Worm (Caenorhabditis elegans) whole organism, L4 larva: ENCODE measurements around the gene ssr-2.

Source experiments
- aha-1 ChIP-seq: fragments of 150-350 bp; peaks from one replicate; lab custom pipeline; 2014; ENCODE audit warnings: missing biosample characterization, missing genetic modification characterization
- ceh-82 ChIP-seq: sonication (generic microtip); optimal IDR thresholded peaks from 2 replicates; lab custom pipeline; 2017; ENCODE audit warnings: missing biosample characterization, missing genetic modification characterization
- fos-1 ChIP-seq: fragments of 150-350 bp; optimal IDR thresholded peaks from 2 replicates; lab custom pipeline; 2014; ENCODE audit warnings: missing biosample characterization, missing genetic modification characterization
- jun-1 ChIP-seq: fragments of 150-350 bp; optimal IDR thresholded peaks from 2 replicates; lab custom pipeline; 2014; ENCODE audit warnings: missing biosample characterization, missing genetic modification reagents, missing genetic modification characterization
- lin-1 ChIP-seq: fragments of 200-800 bp; sonication (Bioruptor generic); IDR thresholded peaks from 2 replicates; pipeline ENCODE4 v1.3.6; 2022; ENCODE audit warnings: missing genetic modification reagents, missing genetic modification characterization, missing compliant biosample characterization
- lsy-2 ChIP-seq, 2 experiments: fragments of 150-350 bp in 1 of 2; sonication (generic microtip) in 1 of 2; optimal IDR thresholded peaks; 2 replicates each; lab custom pipeline; 2014 to 2017; ENCODE audit warnings: missing biosample characterization in 2 of 2, missing genetic modification characterization in 2 of 2
- nhr-11 ChIP-seq: fragments of 150-350 bp; optimal IDR thresholded peaks from 2 replicates; lab custom pipeline; 2014; ENCODE audit warnings: missing biosample characterization, missing genetic modification characterization
- nhr-42 ChIP-seq: fragments of 200-800 bp; sonication (Bioruptor generic); IDR thresholded peaks from 2 replicates; pipeline ENCODE4 v1.3.6; 2022; ENCODE audit warnings: missing genetic modification characterization, missing compliant biosample characterization
- unc-130 ChIP-seq: sonication (generic microtip); optimal IDR thresholded peaks from 2 replicates; lab custom pipeline; 2016; ENCODE audit warnings: missing genetic modification reagents, missing genetic modification characterization, missing compliant biosample characterization
- zip-2 ChIP-seq: fragments of 150-350 bp; optimal IDR thresholded peaks from 2 replicates; lab custom pipeline; 2014; ENCODE audit warnings: missing biosample characterization, missing genetic modification characterization

DNA sequence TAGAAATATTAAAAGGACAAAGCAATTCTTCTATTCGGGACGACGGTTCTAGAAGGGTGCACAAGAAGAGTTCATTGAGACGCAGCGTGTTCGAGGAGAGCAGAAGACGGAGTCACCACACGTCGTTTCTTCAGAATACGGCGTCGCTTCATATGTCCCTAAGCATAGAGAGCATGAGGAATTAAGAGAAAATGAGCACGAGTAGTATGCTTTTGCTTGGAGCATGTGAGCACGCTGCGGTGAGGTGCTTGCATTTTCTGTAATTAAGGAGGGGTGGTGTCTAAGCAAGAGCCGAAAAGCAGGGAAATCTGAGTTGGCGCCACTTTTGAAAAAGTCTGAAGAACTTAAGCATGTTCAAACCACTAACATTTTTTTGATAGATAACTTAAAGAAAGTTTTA lies 20.2 kb downstream of the ssr-2 start, which contains the start of gene C14A11.5:
- TF ChIP-seq nhr-11 (tag; lab: Kevin White, UChicago) (no peak), ceh-82 (no peak), zip-2 (no peak), fos-1 (tag; lab: Kevin White, UChicago) (no peak), nhr-42 (GFP tag; lab: Robert Waterston, UW) (no peak), jun-1 (tag; lab: Kevin White, UChicago) (no peak), lsy-2 (tag; optimal IDR thresholded peaks at IDR 0.05; lab: Kevin White, UChicago) (peak; percentile 6 to 44), unc-130 (GFP tag; lab: Kevin White, UChicago) (no peak), lin-1 (no peak), aha-1 (tag; lab: Kevin White, UChicago) (peak; percentile 52)
